Fruit fly (Drosophila melanogaster): ENCODE results near the gene CG34155.

Gene CG34155

dm6 chr3R:30540196-30540595 lies 19.8 kb downstream of the CG34155 start (continued):
- peak; percentile 93 for TF ChIP-seq Fer2 (tag; optimal IDR thresholded peaks at IDR 0.05)
- peak; percentile 83 for TF ChIP-seq danr (GFP tag; IDR thresholded peaks at IDR 0.05)
- peak; percentile 95 for TF ChIP-seq Ada2b (GFP tag; IDR thresholded peaks at IDR 0.05)
- peak; percentile 69 for TF ChIP-seq twi (tag; optimal IDR thresholded peaks at IDR 0.05)
- peak; percentile 91 for TF ChIP-seq az2 (GFP tag; optimal IDR thresholded peaks at IDR 0.05)
- TF ChIP-seq CG9797 (GFP tag; optimal IDR thresholded peaks at IDR 0.05): no peak
- peak; percentile 91 for TF ChIP-seq Mrtf (GFP tag; IDR thresholded peaks at IDR 0.05)
- no peak for TF ChIP-seq usp (GFP tag; optimal IDR thresholded peaks at IDR 0.05)
- peak; percentile 69 for TF ChIP-seq sd (tag; optimal IDR thresholded peaks at IDR 0.05)
- peak; percentile 94 for TF ChIP-seq lilli (GFP tag; optimal IDR thresholded peaks at IDR 0.05)
- peak; percentile 82 for TF ChIP-seq wor (GFP tag; IDR thresholded peaks at IDR 0.05)
- peak; percentile 94 for TF ChIP-seq caup (GFP tag; optimal IDR thresholded peaks at IDR 0.05; ENCODE audit: severe bottlenecking)
- TF ChIP-seq Antp (GFP tag; optimal IDR thresholded peaks at IDR 0.05): peak; percentile 97
- peak; percentile 8 for TF ChIP-seq gfzf (GFP tag; optimal IDR thresholded peaks at IDR 0.05)
- TF ChIP-seq Tbp (GFP tag; optimal IDR thresholded peaks at IDR 0.05): no peak
- TF ChIP-seq lmd (GFP tag; IDR thresholded peaks at IDR 0.05): peak; percentile 92
- TF ChIP-seq Nf-YA (GFP tag; IDR thresholded peaks at IDR 0.05): peak; percentile 84
- no peak for TF ChIP-seq CG30020 (tag; optimal IDR thresholded peaks at IDR 0.05)
- peak; percentile 77 for TF ChIP-seq peb (GFP tag; IDR thresholded peaks at IDR 0.05)
- TF ChIP-seq CG10565 (GFP tag; optimal IDR thresholded peaks at IDR 0.05): peak; percentile 52
- peak; percentile 93 for TF ChIP-seq CG17328 (GFP tag; IDR thresholded peaks at IDR 0.05)
- TF ChIP-seq gce (GFP tag; IDR thresholded peaks at IDR 0.05): peak; percentile 88; the same call in 2 of the 3 replicates
- peak; percentile 81 for TF ChIP-seq gcm (GFP tag; optimal IDR thresholded peaks at IDR 0.05)
- peak; percentile 79 for TF ChIP-seq jing (GFP tag; optimal IDR thresholded peaks at IDR 0.05)
- peak; percentile 95 for TF ChIP-seq CG14441 (GFP tag; IDR thresholded peaks at IDR 0.05)
- peak; percentile 85 for TF ChIP-seq CG5953 (GFP tag; IDR thresholded peaks at IDR 0.05)
- peak; percentile 79 for TF ChIP-seq CG9437 (GFP tag; optimal IDR thresholded peaks at IDR 0.05)
- peak; percentile 87 for TF ChIP-seq CG17829 (tag; optimal IDR thresholded peaks at IDR 0.05)
- no peak for TF ChIP-seq Bgb (GFP tag; IDR thresholded peaks at IDR 0.05; ENCODE audit: partially characterized antibody)
- peak; percentile 54 for TF ChIP-seq Usf (GFP tag; optimal IDR thresholded peaks at IDR 0.05)
- TF ChIP-seq luna (GFP tag; optimal IDR thresholded peaks at IDR 0.05): peak; percentile 85
- peak; percentile 69 for TF ChIP-seq E2f2 (GFP tag; IDR thresholded peaks at IDR 0.05)
- peak; percentile 96 for TF ChIP-seq ci (GFP tag; IDR thresholded peaks at IDR 0.05)
- no peak for TF ChIP-seq sna (GFP tag; IDR thresholded peaks at IDR 0.05; ENCODE audit: partially characterized antibody)
- TF ChIP-seq PHDP (tag; optimal IDR thresholded peaks at IDR 0.05): peak; percentile 93
- peak; percentile 90 for TF ChIP-seq CG10209 (GFP tag; optimal IDR thresholded peaks at IDR 0.05)
- peak; percentile 83 for TF ChIP-seq Myb (GFP tag; optimal IDR thresholded peaks at IDR 0.05)
- TF ChIP-seq gsb-n (tag; optimal IDR thresholded peaks at IDR 0.05): peak; percentile 81
- peak; percentile 93 for TF ChIP-seq org-1 (GFP tag; optimal IDR thresholded peaks at IDR 0.05)
- peak; percentile 83 for TF ChIP-seq Max (GFP tag; optimal IDR thresholded peaks at IDR 0.05)
- TF ChIP-seq ERR (GFP tag; optimal IDR thresholded peaks at IDR 0.05): peak; percentile 93
- TF ChIP-seq tin (GFP tag; optimal IDR thresholded peaks at IDR 0.05): peak; percentile 94
- peak; percentile 81 for TF ChIP-seq sima (GFP tag; optimal IDR thresholded peaks at IDR 0.05)
- TF ChIP-seq bigmax (GFP tag; optimal IDR thresholded peaks at IDR 0.05): no peak
- TF ChIP-seq Med (GFP tag): peak; percentile 99
- TF ChIP-seq trem (tag; optimal IDR thresholded peaks at IDR 0.05): peak; percentile 61
- peak; percentile 92 for TF ChIP-seq CG16863 (GFP tag; optimal IDR thresholded peaks at IDR 0.05)
- peak; percentile 84 for TF ChIP-seq nerfin-1 (tag; optimal IDR thresholded peaks at IDR 0.05)
- TF ChIP-seq CG4707 (GFP tag; optimal IDR thresholded peaks at IDR 0.05): peak; percentile 71
- no peak for TF ChIP-seq CG16813 (GFP tag; IDR thresholded peaks at IDR 0.05; ENCODE audit: partially characterized antibody)
- TF ChIP-seq CG3838 (GFP tag; optimal IDR thresholded peaks at IDR 0.05): peak; percentile 81
- peak; percentile 93 for TF ChIP-seq Camta (GFP tag; optimal IDR thresholded peaks at IDR 0.05)

All from whole organism, embryonic.